Worm (Caenorhabditis elegans): ENCODE measurements around the gene nhr-261.

DNA sequence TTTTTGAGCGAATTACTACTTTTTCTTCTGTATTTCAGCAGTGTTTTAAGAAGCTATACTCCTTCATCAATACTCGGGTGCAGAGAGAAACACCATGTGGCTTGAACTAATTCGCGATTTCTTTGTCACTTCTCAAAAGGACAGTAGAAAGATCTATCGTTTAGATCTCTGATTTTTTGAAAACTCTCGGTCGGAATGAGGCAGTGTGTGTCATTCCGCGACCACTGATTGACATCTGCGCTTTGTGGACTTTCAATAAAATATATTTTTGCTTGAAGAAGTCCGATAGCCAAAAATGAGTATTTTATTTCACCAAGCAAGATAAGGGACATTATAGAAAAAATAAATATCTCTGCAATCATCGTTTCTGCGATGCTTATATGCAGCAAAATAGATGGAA, 2.5 kb downstream of the nhr-261 start:
- TF ChIP-seq ham-2 (GFP tag; optimal IDR thresholded peaks at IDR 0.05) (no peak), mep-1 (tag; optimal IDR thresholded peaks at IDR 0.05) (no peak), unc-62 (GFP tag; optimal IDR thresholded peaks at IDR 0.05) (no peak), nhr-76 (tag; optimal IDR thresholded peaks at IDR 0.05) (no peak), snpc-4 (tag; optimal IDR thresholded peaks at IDR 0.05) (no peak), pha-4 (tag; optimal IDR thresholded peaks at IDR 0.05) (no peak), lin-32 (GFP tag; optimal IDR thresholded peaks at IDR 0.05) (no peak), lsy-2 (tag; optimal IDR thresholded peaks at IDR 0.05) (no peak), ceh-43 (GFP tag; optimal IDR thresholded peaks at IDR 0.05) (no peak)

Data from whole organism, mixed stage, embryonic.